Fruit fly (Drosophila melanogaster) Kc167 (cell line): Measurements from ENCODE around the gene CG11920.

Source experiments
- Sin3A ChIP-seq: fragments of >200 bp; optimal IDR thresholded peaks from 2 replicates; lab custom pipeline; 2018; ENCODE audit warnings: missing external identifiers
- h ChIP-seq: fragments of >200 bp; optimal IDR thresholded peaks from 3 replicates; lab custom pipeline; 2018; ENCODE audit warnings: missing external identifiers
- insv ChIP-seq: fragments of >200 bp; optimal IDR thresholded peaks from 3 replicates; lab custom pipeline; 2018; ENCODE audit warnings: missing external identifiers
- psq ChIP-seq: fragments of >200 bp; optimal IDR thresholded peaks from 2 replicates; lab custom pipeline; 2017; ENCODE audit warnings: missing external identifiers

dm6 chr3R:25039028-25039476, 35.6 kb upstream of the CG11920 start, which contains the start of the genes Ythdf and bai:
- TF ChIP-seq psq (lab: Kevin White, UChicago) (no peak), insv (lab: Kevin White, UChicago) (no peak), h (lab: Kevin White, UChicago) (no peak), Sin3A (lab: Kevin White, UChicago) (no peak)
